Fruit fly (Drosophila melanogaster): Measurements from ENCODE around the gene MtnA.

- no peak for TF ChIP-seq CG4318 (GFP tag; optimal IDR thresholded peaks at IDR 0.05)
- TF ChIP-seq CG6808 (GFP tag; optimal IDR thresholded peaks at IDR 0.05) = no peak
Observed at dm6 chr3R:9816879-9817278, 32.7 kb upstream of the MtnA start, which contains the start of gene CG16904.

Measured in whole organism, prepupa.